Worm (Caenorhabditis elegans) whole organism, early embryonic: Measurements from ENCODE around the gene thn-2.

Experiments
- F13C5.2 ChIP-seq: sonication (generic microtip); optimal IDR thresholded peaks from 2 replicates; lab custom pipeline; 2017; ENCODE audit warnings: mild to moderate bottlenecking, missing genetic modification characterization, inconsistent platforms, missing compliant biosample characterization
- ama-1 ChIP-seq: fragments of 150-350 bp; optimal IDR thresholded peaks from 2 replicates; lab custom pipeline; 2014
- ceh-13 ChIP-seq: fragments of 200-800 bp; sonication (Bioruptor generic); optimal IDR thresholded peaks from 2 replicates; lab custom pipeline; 2018; ENCODE audit warnings: mild to moderate bottlenecking, missing genetic modification characterization, missing compliant biosample characterization
- ceh-36 ChIP-seq: sonication (generic microtip); optimal IDR thresholded peaks from 2 replicates; lab custom pipeline; 2016; ENCODE audit warnings: missing genetic modification characterization, inconsistent platforms, missing compliant biosample characterization
- ets-7 ChIP-seq: sonication (generic microtip); optimal IDR thresholded peaks from 2 replicates; lab custom pipeline; 2016; ENCODE audit warnings: missing genotype, missing genetic modification characterization, missing compliant biosample characterization
- flt-1 ChIP-seq: fragments of 200-800 bp; sonication (Bioruptor generic); IDR thresholded peaks from 2 replicates; pipeline ENCODE4 v1.3.6; 2022; ENCODE audit warnings: missing genetic modification characterization, missing compliant biosample characterization
- hmg-4 ChIP-seq: fragments of 200-800 bp; sonication (Bioruptor generic); optimal IDR thresholded peaks from 2 replicates; lab custom pipeline; 2018; ENCODE audit warnings: mild to moderate bottlenecking, missing genetic modification characterization, missing compliant biosample characterization
- pes-1 ChIP-seq: fragments of 200-800 bp; sonication (Bioruptor generic); IDR thresholded peaks from 2 replicates; pipeline ENCODE4 v1.3.6; 2022; ENCODE audit warnings: missing genetic modification reagents, missing genetic modification characterization, missing compliant biosample characterization
- sea-1 ChIP-seq: fragments of 200-800 bp; sonication (Bioruptor generic); conservative IDR thresholded peaks from 2 replicates; pipeline ENCODE4 v1.3.6; 2022; ENCODE audit warnings: missing genetic modification characterization, missing compliant biosample characterization
- tbx-37 ChIP-seq: fragments of 200-800 bp; sonication (Bioruptor generic); conservative IDR thresholded peaks from 2 replicates; pipeline ENCODE4 v1.3.6; 2022; ENCODE audit warnings: missing genetic modification reagents, missing genetic modification characterization, missing compliant biosample characterization
- tra-4 ChIP-seq: sonication (generic microtip); optimal IDR thresholded peaks from 2 replicates; lab custom pipeline; 2017; ENCODE audit warnings: missing genetic modification characterization, missing compliant biosample characterization

ce11 chrIV:12428467-12428866, 45.5 kb downstream of the thn-2 start, which contains the start of gene col-130:
- TF ChIP-seq tbx-37 (GFP tag; lab: Robert Waterston, UW) (no peak), ceh-13 (GFP tag; lab: Kevin White, UChicago) (no peak), hmg-4 (no peak), ama-1 (lab: Kevin White, UChicago) (no peak), pes-1 (GFP tag; lab: Robert Waterston, UW) (no peak), sea-1 (GFP tag; lab: Robert Waterston, UW) (no peak), ets-7 (no peak), flt-1 (GFP tag; lab: Robert Waterston, UW) (no peak), F13C5.2 (no peak), ceh-36 (tag; lab: Kevin White, UChicago) (no peak), tra-4 (no peak)
